Fruit fly (Drosophila melanogaster): ENCODE measurements around the gene CG33128.

The CG33128 gene

dm6 chr2L:1455498-1455897 is 38.4 kb upstream of the CG33128 start:
- peak; percentile 14 for TF ChIP-seq gem (tag; optimal IDR thresholded peaks at IDR 0.05)
- TF ChIP-seq hth (optimal IDR thresholded peaks at IDR 0.05) = no peak
- no peak for TF ChIP-seq org-1 (GFP tag; optimal IDR thresholded peaks at IDR 0.05)
- no peak for TF ChIP-seq Jarid2 (GFP tag; optimal IDR thresholded peaks at IDR 0.05)
- TF ChIP-seq ac (GFP tag; optimal IDR thresholded peaks at IDR 0.05) = no peak
- no peak for TF ChIP-seq E2f2 (GFP tag; IDR thresholded peaks at IDR 0.05)
- TF ChIP-seq CG42726 (GFP tag; IDR thresholded peaks at IDR 0.05; ENCODE audit: partially characterized antibody) = no peak
- peak; percentile 30; the same call in 1 of the 2 replicates for TF ChIP-seq Drgx (GFP tag; IDR thresholded peaks at IDR 0.05)
- TF ChIP-seq sens (GFP tag) = peak; percentile 73

DNA sequence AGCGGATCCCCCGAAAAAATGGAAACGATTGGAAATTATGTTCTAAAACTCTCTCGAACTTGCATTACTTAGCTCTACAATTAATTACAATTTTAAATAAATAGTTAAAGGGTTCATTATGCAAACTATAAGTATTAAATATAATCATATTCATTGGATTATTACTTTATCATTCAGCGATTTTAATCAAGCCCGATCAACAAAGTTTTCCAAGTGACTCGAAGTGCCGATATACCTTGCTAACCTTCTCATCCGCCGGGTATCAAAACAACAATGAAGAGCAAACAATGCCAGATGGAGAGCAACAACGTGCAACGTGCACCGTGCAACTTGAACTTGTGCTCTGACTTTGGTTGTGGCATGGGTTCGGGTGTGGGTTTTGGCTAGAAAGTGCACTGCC is 37.6 kb upstream of the CG33128 start:
- TF ChIP-seq jigr1 (GFP tag; IDR thresholded peaks at IDR 0.05) (no peak), CG32772 (GFP tag; IDR thresholded peaks at IDR 0.05) (peak; percentile 61), dimm (GFP tag; IDR thresholded peaks at IDR 0.05) (no peak), lmd (GFP tag; IDR thresholded peaks at IDR 0.05) (peak; percentile 72), CG1832 (GFP tag; optimal IDR thresholded peaks at IDR 0.05) (no peak), CoRest (tag; optimal IDR thresholded peaks at IDR 0.05) (peak; percentile 60), CG10431 (GFP tag; optimal IDR thresholded peaks at IDR 0.05) (no peak), Drgx (GFP tag; IDR thresholded peaks at IDR 0.05) (0 out of 2 replicates have a peak, but pooled peaks have one; percentile 43), vnd (GFP tag; IDR thresholded peaks at IDR 0.05; ENCODE audit: partially characterized antibody) (no peak), Rx (GFP tag; IDR thresholded peaks at IDR 0.05) (peak; percentile 22; the same call in 1 of the 2 replicates), Eip74EF (GFP tag; optimal IDR thresholded peaks at IDR 0.05) (peak in 1 of 2 experiments; percentile 3), HLH4C (GFP tag; IDR thresholded peaks at IDR 0.05; ENCODE audit: partially characterized antibody) (no peak), bcd (GFP tag; optimal IDR thresholded peaks at IDR 0.05) (no peak), CG15073 (GFP tag; optimal IDR thresholded peaks at IDR 0.05) (no peak), croc (GFP tag; conservative IDR thresholded peaks at IDR 0.05) (peak; percentile 67), Kr (GFP tag; optimal IDR thresholded peaks at IDR 0.05) (no peak), zfh1 (GFP tag; IDR thresholded peaks at IDR 0.05) (peak; percentile 89), Hr3 (GFP tag; optimal IDR thresholded peaks at IDR 0.05) (peak; percentile 28), gsb-n (tag; optimal IDR thresholded peaks at IDR 0.05) (peak; percentile 64), zen (tag; optimal IDR thresholded peaks at IDR 0.05) (peak; percentile 72), CG30403 (GFP tag; optimal IDR thresholded peaks at IDR 0.05) (peak; percentile 29), nerfin-1 (tag; optimal IDR thresholded peaks at IDR 0.05) (peak; percentile 46), zf30C (GFP tag; optimal IDR thresholded peaks at IDR 0.05) (no peak), CG16779 (GFP tag; IDR thresholded peaks at IDR 0.05) (no peak), Gsc (GFP tag; IDR thresholded peaks at IDR 0.05) (0 out of 2 replicates have a peak, but pooled peaks have one; percentile 28), hb (GFP tag; IDR thresholded peaks at IDR 0.05; ENCODE audit: partially characterized antibody) (no peak), dysf (GFP tag; IDR thresholded peaks at IDR 0.05) (0 out of 3 replicates have a peak, but pooled peaks have one; percentile 20), CG7928 (GFP tag; optimal IDR thresholded peaks at IDR 0.05) (no peak), Fer3 (tag; optimal IDR thresholded peaks at IDR 0.05) (no peak), CG11723 (GFP tag; optimal IDR thresholded peaks at IDR 0.05) (no peak), CG8924 (tag; optimal IDR thresholded peaks at IDR 0.05) (peak; percentile 65), CG10366 (GFP tag; IDR thresholded peaks at IDR 0.05) (peak; percentile 51), lola (GFP tag; optimal IDR thresholded peaks at IDR 0.05) (peak in 1 of 3 experiments; percentile 81), Nf-YB (GFP tag; optimal IDR thresholded peaks at IDR 0.05) (peak; percentile 14), Nf-YA (GFP tag; IDR thresholded peaks at IDR 0.05) (peak; percentile 16; the same call in 1 of the 2 replicates), repo (GFP tag; optimal IDR thresholded peaks at IDR 0.05) (no peak), peb (GFP tag; IDR thresholded peaks at IDR 0.05) (peak; percentile 27), Oli (tag; optimal IDR thresholded peaks at IDR 0.05) (peak; percentile 56), emc (GFP tag; optimal IDR thresholded peaks at IDR 0.05) (no peak), vvl (GFP tag; IDR thresholded peaks at IDR 0.05) (peak; percentile 82), twi (tag; optimal IDR thresholded peaks at IDR 0.05) (peak; percentile 82)
